Fruit fly (Drosophila melanogaster) whole organism, embryonic: ENCODE measurements around the gene Kr-h1.

ENCODE experiments used
- Awh ChIP-seq: fragments of 200-800 bp; sonication (Bioruptor generic); IDR thresholded peaks from 2 replicates; pipeline ENCODE4, ENCODE4 v1.3.6; 2022; ENCODE audit warnings: missing biosample characterization, missing genetic modification characterization
- C15 ChIP-seq: fragments of 200-800 bp; sonication (Bioruptor generic); IDR thresholded peaks from 3 replicates; pipeline ENCODE4 v1.3.6; 2022; ENCODE audit warnings: missing biosample characterization, missing genetic modification characterization
- CG11085 ChIP-seq: fragments of 200-800 bp; sonication (Bioruptor generic); IDR thresholded peaks from 2 replicates; pipeline ENCODE4 v1.3.6; 2022; ENCODE audit warnings: missing biosample characterization, missing genetic modification characterization
- CG11696 ChIP-seq: fragments of 200-800 bp; sonication (Bioruptor generic); IDR thresholded peaks from 2 replicates; pipeline ENCODE4 v1.3.6; 2022; ENCODE audit warnings: missing biosample characterization, missing genetic modification characterization
- CG12104 ChIP-seq: fragments of 200-800 bp; sonication (Bioruptor generic); optimal IDR thresholded peaks from 3 replicates; lab custom pipeline; 2016; ENCODE audit warnings: missing biosample characterization, missing genetic modification characterization
- CG12659 ChIP-seq: fragments of 200-800 bp; sonication (Bioruptor generic); optimal IDR thresholded peaks from 3 replicates; lab custom pipeline; 2017; ENCODE audit warnings: mild to moderate bottlenecking, missing biosample characterization, missing genetic modification reagents, missing genetic modification characterization
- CG13287 ChIP-seq: fragments of 200-800 bp; sonication (Bioruptor generic); IDR thresholded peaks from 2 replicates; pipeline ENCODE4 v1.3.6; 2022; ENCODE audit warnings: missing biosample characterization, missing genetic modification characterization; ENCODE audit not compliant: partially characterized antibody
- CG15011 ChIP-seq: fragments of 200-800 bp; sonication (Bioruptor generic); optimal IDR thresholded peaks from 3 replicates; lab custom pipeline; 2018; ENCODE audit warnings: missing biosample characterization, mild to moderate bottlenecking, missing genetic modification characterization
- CG16815 ChIP-seq: fragments of 200-800 bp; sonication (Bioruptor generic); optimal IDR thresholded peaks from 3 replicates; lab custom pipeline; 2017; ENCODE audit warnings: missing biosample characterization, mild to moderate bottlenecking, missing genetic modification characterization
- CG17186 ChIP-seq: fragments of 200-800 bp; sonication (Bioruptor generic); optimal IDR thresholded peaks from 3 replicates; lab custom pipeline; 2017; ENCODE audit warnings: missing biosample characterization, missing genetic modification reagents, missing genetic modification characterization
- CG17802 ChIP-seq: fragments of 200-800 bp; sonication (Bioruptor generic); optimal IDR thresholded peaks from 2 replicates; lab custom pipeline; 2018; ENCODE audit warnings: missing biosample characterization, mild to moderate bottlenecking, missing genetic modification characterization, moderate library complexity
- CG2202 ChIP-seq: fragments of 200-800 bp; sonication (Bioruptor generic); optimal IDR thresholded peaks from 2 replicates; lab custom pipeline; 2018; ENCODE audit warnings: missing biosample characterization, mild to moderate bottlenecking, missing genetic modification characterization
- CG2875 ChIP-seq: fragments of 200-800 bp; sonication (Bioruptor generic); optimal IDR thresholded peaks from 2 replicates; lab custom pipeline; 2017; ENCODE audit warnings: missing biosample characterization, mild to moderate bottlenecking, missing genetic modification characterization, missing genetic modification reagents
- CG2889 ChIP-seq: fragments of 200-800 bp; sonication (Bioruptor generic); IDR thresholded peaks from 3 replicates; pipeline ENCODE4 v1.3.6; 2022; ENCODE audit warnings: missing biosample characterization, missing genetic modification characterization
- CG30020 ChIP-seq: fragments of 200-800 bp; optimal IDR thresholded peaks from 2 replicates; lab custom pipeline; 2019; ENCODE audit warnings: missing biosample characterization, mild to moderate bottlenecking, missing genetic modification characterization, moderate library complexity
- CG31365 ChIP-seq: fragments of 200-800 bp; sonication (Bioruptor generic); optimal IDR thresholded peaks from 2 replicates; lab custom pipeline; 2018; ENCODE audit warnings: missing biosample characterization, mild to moderate bottlenecking, missing genetic modification characterization
- CG3407 ChIP-seq: fragments of 200-800 bp; sonication (Bioruptor generic); optimal IDR thresholded peaks from 2 replicates; lab custom pipeline; 2018; ENCODE audit warnings: missing biosample characterization, mild to moderate bottlenecking, missing genetic modification characterization
- CG6654 ChIP-seq: fragments of 200-800 bp; sonication (Bioruptor generic); optimal IDR thresholded peaks from 2 replicates; lab custom pipeline; 2017; ENCODE audit warnings: missing biosample characterization, mild to moderate bottlenecking, missing genetic modification characterization
- CG7357 ChIP-seq: fragments of 200-800 bp; sonication (Bioruptor generic); IDR thresholded peaks from 3 replicates; pipeline ENCODE4 v1.3.6; 2022; ENCODE audit warnings: missing biosample characterization, missing genetic modification characterization
- CG9797 ChIP-seq: fragments of 200-800 bp; sonication (Bioruptor generic); optimal IDR thresholded peaks from 3 replicates; lab custom pipeline; 2018; ENCODE audit warnings: missing biosample characterization, mild to moderate bottlenecking, missing genetic modification characterization
- CHES-1-like ChIP-seq: fragments of 200-800 bp; sonication (Bioruptor generic); optimal IDR thresholded peaks from 2 replicates; lab custom pipeline; 2016; ENCODE audit warnings: missing biosample characterization, missing genetic modification characterization
- CrebB ChIP-seq: fragments of 200-800 bp; sonication (Bioruptor generic); optimal IDR thresholded peaks from 3 replicates; lab custom pipeline; 2018; ENCODE audit warnings: missing biosample characterization, mild to moderate bottlenecking, missing genetic modification characterization
- Deaf1 ChIP-seq: fragments of 200-800 bp; optimal IDR thresholded peaks from 3 replicates; lab custom pipeline; 2019; ENCODE audit warnings: missing biosample characterization, mild to moderate bottlenecking, missing genetic modification characterization, moderate library complexity
- Doc3 ChIP-seq: fragments of 200-800 bp; sonication (Bioruptor generic); IDR thresholded peaks from 3 replicates; pipeline ENCODE4 v1.3.6; 2022; ENCODE audit warnings: missing biosample characterization, missing genetic modification characterization; ENCODE audit not compliant: partially characterized antibody
- Ets65A ChIP-seq: fragments of 200-800 bp; sonication (Bioruptor generic); peaks from one replicate; lab custom pipeline; 2016; ENCODE audit warnings: missing biosample characterization, missing genetic modification characterization
- Fer3 ChIP-seq: fragments of 200-800 bp; sonication (Bioruptor generic); optimal IDR thresholded peaks from 2 replicates; lab custom pipeline; 2018; ENCODE audit warnings: missing biosample characterization, mild to moderate bottlenecking, missing genetic modification characterization, moderate library complexity
- Lhr ChIP-seq: fragments of 200-800 bp; sonication (Bioruptor generic); optimal IDR thresholded peaks from 3 replicates; lab custom pipeline; 2017; ENCODE audit warnings: mild to moderate bottlenecking, missing biosample characterization, missing genetic modification reagents, missing genetic modification characterization
- Rfx ChIP-seq: fragments of 200-800 bp; sonication (Bioruptor generic); IDR thresholded peaks from 2 replicates; pipeline ENCODE4 v1.3.6; 2022; ENCODE audit warnings: missing biosample characterization, missing genetic modification characterization
- Side ChIP-seq: fragments of 200-800 bp; sonication (Bioruptor generic); optimal IDR thresholded peaks from 2 replicates; lab custom pipeline; 2016; ENCODE audit warnings: missing biosample characterization, missing genetic modification characterization
- Usf ChIP-seq: fragments of 200-800 bp; sonication (Bioruptor generic); optimal IDR thresholded peaks from 2 replicates; lab custom pipeline; 2017; ENCODE audit warnings: missing genotype, missing biosample characterization, missing genetic modification characterization
- Xrp1 ChIP-seq: fragments of 200-800 bp; sonication (Bioruptor generic); IDR thresholded peaks from 2 replicates; pipeline ENCODE4 v1.3.6; 2022; ENCODE audit warnings: missing biosample characterization, missing genetic modification characterization
- ac ChIP-seq: fragments of 200-800 bp; sonication (Bioruptor generic); optimal IDR thresholded peaks from 3 replicates; lab custom pipeline; 2017; ENCODE audit warnings: missing biosample characterization, mild to moderate bottlenecking, missing genetic modification characterization
- bcd ChIP-seq: fragments of 200-800 bp; sonication (Bioruptor generic); optimal IDR thresholded peaks from 2 replicates; lab custom pipeline; 2017; ENCODE audit warnings: missing biosample characterization, mild to moderate bottlenecking, missing genetic modification characterization
- bigmax ChIP-seq: fragments of 200-800 bp; sonication (Bioruptor generic); optimal IDR thresholded peaks from 2 replicates; lab custom pipeline; 2018; ENCODE audit warnings: missing biosample characterization, mild to moderate bottlenecking, missing genetic modification characterization
- bowl ChIP-seq: fragments of 200-800 bp; sonication (Bioruptor generic); IDR thresholded peaks from 2 replicates; pipeline ENCODE4 v1.3.6; 2022; ENCODE audit warnings: missing biosample characterization, missing genetic modification characterization
- crol ChIP-seq: fragments of 200-800 bp; sonication (Bioruptor generic); IDR thresholded peaks from 2 replicates; pipeline ENCODE4 v1.3.6; 2022; ENCODE audit warnings: missing biosample characterization, missing genetic modification characterization
- da ChIP-seq: fragments of 200-800 bp; sonication (Bioruptor generic); optimal IDR thresholded peaks from 2 replicates; lab custom pipeline; 2016; ENCODE audit warnings: missing biosample characterization, missing genetic modification characterization
- eve ChIP-seq, 2 experiments: fragments of >200 bp; optimal IDR thresholded peaks; 2 replicates each; lab custom pipeline; 2017; ENCODE audit warnings: missing biosample characterization in 2 of 2, missing genetic modification characterization in 2 of 2
- fd96Cb ChIP-seq: fragments of 200-800 bp; sonication (Bioruptor generic); optimal IDR thresholded peaks from 2 replicates; lab custom pipeline; 2018; ENCODE audit warnings: missing biosample characterization, mild to moderate bottlenecking, missing genetic modification characterization, moderate library complexity
- grau ChIP-seq: fragments of 200-800 bp; optimal IDR thresholded peaks from 3 replicates; lab custom pipeline; 2019; ENCODE audit warnings: missing biosample characterization, mild to moderate bottlenecking, missing genetic modification characterization, moderate library complexity
- ind ChIP-seq: fragments of 200-800 bp; sonication (Bioruptor generic); optimal IDR thresholded peaks from 3 replicates; lab custom pipeline; 2016; ENCODE audit warnings: missing biosample characterization, missing genetic modification characterization
- insv ChIP-seq, 2 experiments: fragments of 200-800 bp; sonication (Bioruptor generic); optimal IDR thresholded peaks; 3 replicates each; lab custom pipeline; 2016 to 2018; ENCODE audit warnings: missing biosample characterization in 2 of 2, missing genetic modification characterization in 2 of 2
- lbe ChIP-seq: fragments of 200-800 bp; sonication (Bioruptor generic); optimal IDR thresholded peaks from 2 replicates; lab custom pipeline; 2016; ENCODE audit warnings: missing biosample characterization, mild to moderate bottlenecking, missing genetic modification characterization
- org-1 ChIP-seq: fragments of 200-800 bp; sonication (Bioruptor generic); optimal IDR thresholded peaks from 2 replicates; lab custom pipeline; 2017; ENCODE audit warnings: missing biosample characterization, missing genetic modification characterization
- pnt ChIP-seq: fragments of 200-800 bp; sonication (Bioruptor generic); optimal IDR thresholded peaks from 3 replicates; lab custom pipeline; 2016; ENCODE audit warnings: missing biosample characterization, missing genetic modification characterization
- sc ChIP-seq, 3 experiments: fragments of >200 bp in 2 of 3; fragments of 200-800 bp in 1 of 3; sonication (Bioruptor generic) in 1 of 3; optimal IDR thresholded peaks; 2 replicates in 2 of 3; 3 replicates in 1 of 3; lab custom pipeline; 2017; ENCODE audit warnings: mild to moderate bottlenecking in 1 of 3, missing biosample characterization in 1 of 3, missing genetic modification characterization in 1 of 3, missing genetic modification reagents in 1 of 3
- sna ChIP-seq: fragments of 200-800 bp; sonication (Bioruptor generic); IDR thresholded peaks from 2 replicates; pipeline ENCODE4 v1.3.6; 2022; ENCODE audit warnings: missing biosample characterization, missing genetic modification characterization; ENCODE audit not compliant: partially characterized antibody
- sug ChIP-seq: fragments of 200-800 bp; optimal IDR thresholded peaks from 2 replicates; lab custom pipeline; 2019; ENCODE audit warnings: missing biosample characterization, mild to moderate bottlenecking, missing genetic modification characterization, moderate library complexity
- trem ChIP-seq: fragments of 200-800 bp; optimal IDR thresholded peaks from 3 replicates; lab custom pipeline; 2019; ENCODE audit warnings: missing biosample characterization, mild to moderate bottlenecking, missing genetic modification characterization, moderate library complexity
- vfl ChIP-seq: fragments of 200-800 bp; sonication (Bioruptor generic); optimal IDR thresholded peaks from 2 replicates; lab custom pipeline; 2016; ENCODE audit warnings: missing biosample characterization, missing genetic modification characterization
- vnd ChIP-seq: fragments of 200-800 bp; sonication (Bioruptor generic); IDR thresholded peaks from 3 replicates; pipeline ENCODE4 v1.3.6; 2022; ENCODE audit warnings: missing biosample characterization, missing genetic modification characterization; ENCODE audit not compliant: partially characterized antibody
- yki ChIP-seq: fragments of >200 bp; optimal IDR thresholded peaks from 3 replicates; lab custom pipeline; 2018

Kr-h1 gene

DNA sequence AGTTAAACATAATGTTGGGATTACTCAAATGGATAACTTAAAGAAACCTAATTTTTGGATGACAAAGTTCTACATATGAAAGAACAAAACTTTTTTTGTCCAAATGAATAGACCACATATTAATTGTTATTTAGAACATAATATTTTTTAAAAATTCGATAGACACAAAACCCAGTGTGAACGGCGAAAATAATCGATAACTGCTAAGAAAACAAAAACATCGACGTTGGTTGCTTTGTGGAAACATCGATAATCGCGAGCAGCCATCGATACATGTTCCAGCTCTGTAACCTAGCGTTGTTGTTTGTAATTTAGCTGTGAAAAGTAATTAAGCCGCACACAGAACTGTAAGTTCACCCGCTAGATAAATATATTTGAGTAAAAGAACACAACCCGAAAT is 31.8 kb upstream of the Kr-h1 start, which contains the start of gene CG9135 (continued):
- TF ChIP-seq Rfx (GFP tag; lab: Robert Waterston, UW) (peak; percentile 62), CG6654 (GFP tag; lab: Kevin White, UChicago) (no peak), CG12104 (GFP tag; lab: Kevin White, UChicago) (no peak), CG11085 (GFP tag; lab: Robert Waterston, UW) (no peak), CG15011 (GFP tag; lab: Kevin White, UChicago) (no peak), vfl (GFP tag; lab: Kevin White, UChicago) (no peak), Usf (no peak), CG30020 (tag; lab: Kevin White, UChicago) (peak; percentile 72), CG16815 (no peak), CG2202 (tag; lab: Kevin White, UChicago) (no peak), fd96Cb (tag; lab: Kevin White, UChicago) (no peak), CG31365 (tag; lab: Kevin White, UChicago) (no peak), Side (GFP tag; lab: Kevin White, UChicago) (no peak), pnt (no peak), da (GFP tag; lab: Kevin White, UChicago) (no peak), insv (GFP tag; optimal IDR thresholded peaks at IDR 0.05; lab: Kevin White, UChicago) (no peak), Fer3 (peak; percentile 9), C15 (GFP tag; lab: Robert Waterston, UW) (no peak), CG17802 (tag; lab: Kevin White, UChicago) (peak; percentile 83), vnd (peak; percentile 99), sc (optimal IDR thresholded peaks at IDR 0.05; lab: Kevin White, UChicago) (no peak), sc (GFP tag; optimal IDR thresholded peaks at IDR 0.05; lab: Kevin White, UChicago) (no peak), Ets65A (GFP tag; lab: Kevin White, UChicago) (peak; percentile 53), grau (tag; lab: Kevin White, UChicago) (no peak), ind (no peak), CG3407 (GFP tag; lab: Kevin White, UChicago) (no peak), sug (tag; lab: Kevin White, UChicago) (no peak), yki (lab: Kevin White, UChicago) (no peak), CG13287 (GFP tag; lab: Robert Waterston, UW) (peak; percentile 99), CG17186 (GFP tag; lab: Kevin White, UChicago) (no peak), crol (GFP tag; lab: Robert Waterston, UW) (no peak), Xrp1 (GFP tag; lab: Robert Waterston, UW) (no peak), bowl (GFP tag; lab: Robert Waterston, UW) (no peak), CG9797 (GFP tag; lab: Kevin White, UChicago) (peak; percentile 15), eve (GFP tag; optimal IDR thresholded peaks at IDR 0.05; lab: Kevin White, UChicago) (no peak), bigmax (GFP tag; lab: Kevin White, UChicago) (peak; percentile 88), CG2889 (GFP tag; lab: Robert Waterston, UW) (no peak), CHES-1-like (no peak), sna (GFP tag; lab: Robert Waterston, UW) (peak; percentile 98), CG7357 (GFP tag; lab: Robert Waterston, UW) (peak; percentile 94), CG12659 (GFP tag; lab: Kevin White, UChicago) (no peak), bcd (no peak), ac (GFP tag; lab: Kevin White, UChicago) (no peak), Lhr (GFP tag; lab: Kevin White, UChicago) (peak; percentile 56), org-1 (GFP tag; lab: Kevin White, UChicago) (no peak), CrebB (tag; lab: Kevin White, UChicago) (no peak), Deaf1 (no peak), CG11696 (GFP tag; lab: Robert Waterston, UW) (no peak), CG2875 (GFP tag; lab: Kevin White, UChicago) (no peak), Doc3 (GFP tag; lab: Robert Waterston, UW) (peak; percentile 97), Awh (GFP tag; lab: Robert Waterston, UW) (no peak), trem (tag; lab: Kevin White, UChicago) (peak; percentile 69), lbe (GFP tag; lab: Kevin White, UChicago) (no peak)
